Fruit fly (Drosophila melanogaster) whole organism, wandering third instar larva: Measurements from ENCODE around the gene CG42558.

Experiments used
- Abd-B ChIP-seq: fragments of >200 bp; optimal IDR thresholded peaks from 2 replicates; lab custom pipeline; 2017; ENCODE audit warnings: missing biosample characterization, missing genetic modification characterization
- br ChIP-seq: fragments of 200-800 bp; sonication (Bioruptor generic); optimal IDR thresholded peaks from 2 replicates; lab custom pipeline; 2016; ENCODE audit warnings: missing biosample characterization, missing genetic modification characterization
- dmrt93B ChIP-seq: fragments of 200-800 bp; sonication (Bioruptor generic); optimal IDR thresholded peaks from 2 replicates; lab custom pipeline; 2018; ENCODE audit warnings: missing biosample characterization, mild to moderate bottlenecking, missing genetic modification characterization
- h ChIP-seq: fragments of 200-800 bp; sonication (Bioruptor generic); optimal IDR thresholded peaks from 3 replicates; lab custom pipeline; 2016; ENCODE audit warnings: missing biosample characterization, mild to moderate bottlenecking, missing genetic modification characterization
- jim ChIP-seq: fragments of 175-275, 200-325 bp; sonication (Bioruptor generic); optimal IDR thresholded peaks from 2 replicates; lab custom pipeline; 2016; ENCODE audit warnings: missing biosample characterization, mild to moderate bottlenecking, missing genetic modification characterization
- lola ChIP-seq: fragments of >200 bp; optimal IDR thresholded peaks from 2 replicates; lab custom pipeline; 2017; ENCODE audit warnings: missing biosample characterization, missing genetic modification characterization
- psq ChIP-seq: fragments of 200-800 bp; sonication (Bioruptor generic); optimal IDR thresholded peaks from 3 replicates; lab custom pipeline; 2017; ENCODE audit warnings: missing biosample characterization, mild to moderate bottlenecking, missing genetic modification characterization, moderate library complexity
- sage ChIP-seq: fragments of 200-800 bp; sonication (Bioruptor generic); optimal IDR thresholded peaks from 2 replicates; lab custom pipeline; 2016; ENCODE audit warnings: missing biosample characterization, mild to moderate bottlenecking, missing genetic modification characterization
- sv ChIP-seq: fragments of 200-800 bp; sonication (Bioruptor generic); optimal IDR thresholded peaks from 3 replicates; lab custom pipeline; 2016; ENCODE audit warnings: missing biosample characterization, missing genetic modification characterization
- tai ChIP-seq: sonication (Bioruptor generic); optimal IDR thresholded peaks from 2 replicates; lab custom pipeline; 2016; ENCODE audit warnings: missing biosample characterization, missing genetic modification characterization

- TF ChIP-seq dmrt93B (GFP tag; lab: Kevin White, UChicago) = no peak
- no peak for TF ChIP-seq Abd-B (GFP tag; lab: Kevin White, UChicago)
- no peak for TF ChIP-seq tai
- no peak for TF ChIP-seq br (GFP tag; lab: Kevin White, UChicago)
- TF ChIP-seq lola (GFP tag; lab: Kevin White, UChicago) = no peak
- TF ChIP-seq sv (GFP tag; lab: Kevin White, UChicago) = no peak
- TF ChIP-seq sage (GFP tag; lab: Kevin White, UChicago) = no peak
- TF ChIP-seq h (GFP tag; lab: Kevin White, UChicago) = no peak
- TF ChIP-seq psq (GFP tag; lab: Kevin White, UChicago) = no peak
- no peak for TF ChIP-seq jim (GFP tag; lab: Kevin White, UChicago)
Observed at dm6 chr3R:29933007-29933464, at the start of gene CG42558, which contains the start of the genes Cog7 and CG42557.
